Worm (Caenorhabditis elegans): ENCODE measurements around the gene F09C8.2.

F09C8.2 gene

DNA sequence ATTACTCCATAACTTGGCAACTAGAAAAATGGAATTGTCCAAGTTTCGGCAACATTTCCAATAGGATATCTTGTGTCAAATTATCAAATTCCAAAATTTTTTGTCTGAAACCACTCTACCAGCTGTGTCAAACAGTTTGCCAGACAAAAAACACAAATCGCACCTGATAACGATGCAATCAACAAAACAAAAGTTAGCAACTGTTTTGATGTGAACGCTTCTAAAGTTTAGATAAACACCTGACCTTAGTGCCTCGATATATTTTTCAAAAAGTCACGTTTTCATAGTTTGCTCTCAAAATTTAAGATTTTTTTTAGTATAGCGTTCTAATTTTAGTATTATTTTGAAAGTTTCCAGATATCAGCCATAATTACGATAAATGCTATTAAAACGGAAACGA, 4.5 kb upstream of the F09C8.2 start:
- TF ChIP-seq K11D2.4 (GFP tag; IDR thresholded peaks at IDR 0.05) (no peak), hmg-1.2 (GFP tag; IDR thresholded peaks at IDR 0.05) (no peak), let-607 (tag; optimal IDR thresholded peaks at IDR 0.05) (no peak), repo-1 (tag; optimal IDR thresholded peaks at IDR 0.05) (no peak), nhr-179 (tag; optimal IDR thresholded peaks at IDR 0.05) (no peak), lsl-1 (GFP tag; optimal IDR thresholded peaks at IDR 0.05) (no peak), him-1 (tag; optimal IDR thresholded peaks at IDR 0.05) (no peak), attf-3 (GFP tag; conservative IDR thresholded peaks at IDR 0.05) (no peak), ceh-27 (GFP tag; optimal IDR thresholded peaks at IDR 0.05) (no peak), madf-6 (GFP tag; IDR thresholded peaks at IDR 0.05) (no peak), F55B11.4 (tag; optimal IDR thresholded peaks at IDR 0.05; ENCODE audit: borderline replicate concordance, insufficient read depth) (no peak), F52B5.7 (tag; optimal IDR thresholded peaks at IDR 0.05) (no peak)

- TF ChIP-seq cebp-1 (GFP tag; IDR thresholded peaks at IDR 0.05) (0 out of 2 replicates have a peak, but pooled peaks have one; percentile 17), cebp-1 (tag; optimal IDR thresholded peaks at IDR 0.05) (peak; percentile 65), sea-2 (GFP tag; IDR thresholded peaks at IDR 0.05) (no peak), ceh-27 (GFP tag; optimal IDR thresholded peaks at IDR 0.05) (peak; percentile 40), attf-5 (GFP tag; optimal IDR thresholded peaks at IDR 0.05) (peak; percentile 32), B0336.3 (GFP tag; IDR thresholded peaks at IDR 0.05) (0 out of 2 replicates have a peak, but pooled peaks have one; percentile 48), hsf-1 (GFP tag; IDR thresholded peaks at IDR 0.05) (0 out of 2 replicates have a peak, but pooled peaks have one; percentile 42), ztf-26 (tag; optimal IDR thresholded peaks at IDR 0.05) (peak; percentile 22), tbp1 (GFP tag; optimal IDR thresholded peaks at IDR 0.05) (no peak), mcd-1 (GFP tag; IDR thresholded peaks at IDR 0.05) (peak; percentile 34; the same call in 1 of the 2 replicates), egrh-3 (GFP tag; IDR thresholded peaks at IDR 0.05) (peak; percentile 96), hmg-1.2 (GFP tag; IDR thresholded peaks at IDR 0.05) (peak; percentile 83), attf-6 (GFP tag; IDR thresholded peaks at IDR 0.05) (no peak), zfh-2 (GFP tag; conservative IDR thresholded peaks at IDR 0.05) (peak; percentile 96), dox-1 (GFP tag; IDR thresholded peaks at IDR 0.05) (peak; percentile 69), gei-17 (GFP tag; optimal IDR thresholded peaks at IDR 0.05) (no peak), nhr-80 (tag; optimal IDR thresholded peaks at IDR 0.05) (peak; percentile 32)
Observed at ce11 chrX:16150153-16150552, 3.3 kb upstream of the F09C8.2 start.

DNA sequence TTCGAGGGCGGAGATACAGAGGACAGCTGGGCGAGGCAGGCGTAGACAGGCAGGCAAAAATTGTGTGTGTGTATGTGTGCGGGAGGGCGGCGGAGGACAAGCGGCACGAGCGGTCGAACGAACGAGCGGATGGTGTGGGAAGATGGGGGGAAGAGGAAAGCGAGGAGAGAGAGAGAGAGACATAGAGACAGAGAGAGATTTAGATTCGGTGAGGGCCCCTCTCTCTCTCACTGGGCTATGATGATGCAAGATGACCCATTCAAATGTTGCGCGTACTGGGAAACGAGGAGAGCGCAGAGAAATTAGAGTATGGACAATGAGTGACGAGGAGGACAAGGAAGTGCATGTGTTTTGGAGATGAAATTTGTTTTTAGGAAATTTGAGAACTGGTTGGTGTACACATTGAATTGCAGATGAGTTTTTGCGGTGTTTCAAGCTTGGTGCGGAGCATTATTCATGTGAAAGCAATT, 941 bp upstream of the F09C8.2 start:
- no peak for TF ChIP-seq sptf-2 (GFP tag; optimal IDR thresholded peaks at IDR 0.05)
- 0 out of 2 replicates have a peak, but pooled peaks have one; percentile 24 for TF ChIP-seq K11D2.4 (GFP tag; IDR thresholded peaks at IDR 0.05)
- no peak for TF ChIP-seq ztf-28 (GFP tag; IDR thresholded peaks at IDR 0.05)
- TF ChIP-seq F22D6.2 (tag; optimal IDR thresholded peaks at IDR 0.05): no peak
- peak; percentile 75 for TF ChIP-seq K12H6.12 (tag; optimal IDR thresholded peaks at IDR 0.05)
- peak; percentile 66 for TF ChIP-seq lin-40 (tag; optimal IDR thresholded peaks at IDR 0.05)
- TF ChIP-seq lin-26 (GFP tag; IDR thresholded peaks at IDR 0.05): peak; percentile 25; the same call in 1 of the 2 replicates
- peak; percentile 41; the same call in 1 of the 2 replicates for TF ChIP-seq hmg-1.2 (GFP tag; IDR thresholded peaks at IDR 0.05)
- TF ChIP-seq let-526 (GFP tag; IDR thresholded peaks at IDR 0.05): no peak
- 0 out of 2 replicates have a peak, but pooled peaks have one; percentile 42 for TF ChIP-seq aptf-2 (GFP tag; conservative IDR thresholded peaks at IDR 0.05)
- TF ChIP-seq fkh-3 (tag; optimal IDR thresholded peaks at IDR 0.05): no peak
- TF ChIP-seq nhr-90 (tag; optimal IDR thresholded peaks at IDR 0.05): no peak
- TF ChIP-seq snpc-3.4 (tag; optimal IDR thresholded peaks at IDR 0.05): no peak
- no peak for TF ChIP-seq dpff-1 (tag; optimal IDR thresholded peaks at IDR 0.05)
- no peak for TF ChIP-seq bed-2 (GFP tag; IDR thresholded peaks at IDR 0.05)
- TF ChIP-seq hlh-12 (tag; optimal IDR thresholded peaks at IDR 0.05): no peak
- peak; percentile 21 for TF ChIP-seq ztf-18 (tag; optimal IDR thresholded peaks at IDR 0.05)
- TF ChIP-seq snpc-1.3 (tag; optimal IDR thresholded peaks at IDR 0.05; ENCODE audit: insufficient read depth): no peak
- no peak for TF ChIP-seq hsf-1 (GFP tag; IDR thresholded peaks at IDR 0.05)
- TF ChIP-seq sea-2 (GFP tag; IDR thresholded peaks at IDR 0.05): 0 out of 2 replicates have a peak, but pooled peaks have one; percentile 40
- TF ChIP-seq tbp1 (GFP tag; optimal IDR thresholded peaks at IDR 0.05): no peak
- no peak for TF ChIP-seq aptf-3 (GFP tag; IDR thresholded peaks at IDR 0.05)
- peak; percentile 43 for TF ChIP-seq gei-17 (GFP tag; optimal IDR thresholded peaks at IDR 0.05)
- TF ChIP-seq D2030.7 (GFP tag; IDR thresholded peaks at IDR 0.05): no peak
- TF ChIP-seq ztf-22 (GFP tag; optimal IDR thresholded peaks at IDR 0.05): no peak

All from whole organism, young adult.